Fruit fly (Drosophila melanogaster) whole organism, larva: ENCODE measurements around the gene CG5377.

Source experiments
- noc ChIP-seq: fragments of 200-800 bp; sonication (Bioruptor generic); optimal IDR thresholded peaks from 3 replicates; lab custom pipeline; 2019; ENCODE audit warnings: missing biosample characterization, mild to moderate bottlenecking, missing genetic modification characterization, moderate library complexity

The CG5377 gene

dm6 chr3R:22464611-22465113 is 3.3 kb downstream of the CG5377 start, which contains the start of gene CG7054:
Gene CG7054, plus strand, starts transcription at chr3R:22464985.
- peak; percentile 73 for TF ChIP-seq noc (tag; lab: Kevin White, UChicago)

dm6 chr3R:22461673-22462585 is 6.0 kb downstream of the CG5377 start, which contains the start of the genes Rpn7 and AP-2mu:
Gene Rpn7, minus strand, starts transcription at chr3R:22462054.
Gene AP-2mu, plus strand, starts transcription at chr3R:22462455.
- no peak for TF ChIP-seq noc (tag; lab: Kevin White, UChicago)

- no peak for TF ChIP-seq noc (tag; lab: Kevin White, UChicago)
Measured at dm6 chr3R:22456007-22456406, 11.9 kb downstream of the CG5377 start.

dm6 chr3R:22455335-22455985 is 12.5 kb downstream of the CG5377 start:
- TF ChIP-seq noc (tag; lab: Kevin White, UChicago) = peak; percentile 24

dm6 chr3R:22454397-22455334 is 13.3 kb downstream of the CG5377 start:
- no peak for TF ChIP-seq noc (tag; lab: Kevin White, UChicago)

dm6 chr3R:22449871-22450424 is 18.0 kb downstream of the CG5377 start:
- TF ChIP-seq noc (tag; lab: Kevin White, UChicago) = no peak

- peak; percentile 28 for TF ChIP-seq noc (tag; lab: Kevin White, UChicago)
Measured at dm6 chr3R:22447874-22448254, 20.1 kb downstream of the CG5377 start, which contains the start of gene CG34376. Gene CG34376, plus strand, starts transcription at chr3R:22448099.

- peak; percentile 35 for TF ChIP-seq noc (tag; lab: Kevin White, UChicago)
Measured at dm6 chr3R:22447195-22447873, 20.6 kb downstream of the CG5377 start, which contains the start of gene CG34288. Gene CG34288, minus strand, starts transcription at chr3R:22447263.

dm6 chr3R:22446493-22446892 is 21.5 kb downstream of the CG5377 start, which contains the start of gene CG12499:
Gene CG12499, minus strand, starts transcription at chr3R:22446587.
- TF ChIP-seq noc (tag; lab: Kevin White, UChicago) = no peak

- no peak for TF ChIP-seq noc (tag; lab: Kevin White, UChicago)
Measured at dm6 chr3R:22438301-22438700, 29.7 kb downstream of the CG5377 start.

dm6 chr3R:22436050-22436449 is 31.9 kb downstream of the CG5377 start, which contains the start of gene CG13847:
Gene CG13847, minus strand, starts transcription at chr3R:22436150.
- TF ChIP-seq noc (tag; lab: Kevin White, UChicago) = no peak

dm6 chr3R:22432200-22432804 is 35.7 kb downstream of the CG5377 start:
- TF ChIP-seq noc (tag; lab: Kevin White, UChicago) = no peak

- no peak for TF ChIP-seq noc (tag; lab: Kevin White, UChicago)
Measured at dm6 chr3R:22424602-22425190, 43.3 kb downstream of the CG5377 start, which contains the start of gene pinta. Gene pinta, minus strand, starts transcription at chr3R:22424929.
